Fruit fly (Drosophila melanogaster) S2 (cell line): ENCODE measurements around the gene CG31191.

ENCODE experiments used
- CG8478 ChIP-seq: fragments of >200 bp; optimal IDR thresholded peaks from 2 replicates; lab custom pipeline; 2018
- CTCF ChIP-seq, 2 experiments: fragments of >200 bp; optimal IDR thresholded peaks; 2 replicates each; lab custom pipeline; 2018

dm6 chr3R:20890505-20890904 lies 54.8 kb downstream of the CG31191 start:
- TF ChIP-seq CG8478 (lab: Kevin White, UChicago) (no peak), CTCF (optimal IDR thresholded peaks at IDR 0.05; lab: Kevin White, UChicago) (no peak)
